Fruit fly (Drosophila melanogaster) whole organism, embryonic: ENCODE results near the gene CG45676.
A peak's percentile ranks its signal among the peaks of the same experiment; 100 is the strongest.

Experiments used
- CG10959 ChIP-seq: fragments of 200-800 bp; sonication (Bioruptor generic); IDR thresholded peaks from 2 replicates; pipeline ENCODE4 v1.3.6; 2022; ENCODE audit warnings: missing biosample characterization, missing genetic modification characterization
- CG11085 ChIP-seq: fragments of 200-800 bp; sonication (Bioruptor generic); IDR thresholded peaks from 2 replicates; pipeline ENCODE4 v1.3.6; 2022; ENCODE audit warnings: missing biosample characterization, missing genetic modification characterization
- CG15601 ChIP-seq: fragments of 200-800 bp; sonication (Bioruptor generic); optimal IDR thresholded peaks from 3 replicates; lab custom pipeline; 2019; ENCODE audit warnings: missing biosample characterization, mild to moderate bottlenecking, missing genetic modification characterization, moderate library complexity
- CG1603 ChIP-seq: fragments of 200-800 bp; sonication (Bioruptor generic); optimal IDR thresholded peaks from 2 replicates; lab custom pipeline; 2019; ENCODE audit warnings: missing biosample characterization, mild to moderate bottlenecking, missing genetic modification characterization, moderate library complexity
- CG1647 ChIP-seq: fragments of 200-800 bp; sonication (Bioruptor generic); optimal IDR thresholded peaks from 3 replicates; lab custom pipeline; 2016; ENCODE audit warnings: missing biosample characterization, missing genetic modification characterization
- CG17186 ChIP-seq: fragments of 200-800 bp; sonication (Bioruptor generic); optimal IDR thresholded peaks from 3 replicates; lab custom pipeline; 2017; ENCODE audit warnings: missing biosample characterization, missing genetic modification reagents, missing genetic modification characterization
- CG17568 ChIP-seq: fragments of 200-800 bp; sonication (Bioruptor generic); optimal IDR thresholded peaks from 2 replicates; lab custom pipeline; 2018; ENCODE audit warnings: missing biosample characterization, mild to moderate bottlenecking, missing genetic modification characterization, moderate library complexity
- CG17912 ChIP-seq: fragments of 200-800 bp; sonication (Bioruptor generic); optimal IDR thresholded peaks from 2 replicates; lab custom pipeline; 2018; ENCODE audit warnings: missing biosample characterization, mild to moderate bottlenecking, missing genetic modification characterization
- CG1832 ChIP-seq: fragments of 200-800 bp; sonication (Bioruptor generic); optimal IDR thresholded peaks from 2 replicates; lab custom pipeline; 2017; ENCODE audit warnings: missing biosample characterization, mild to moderate bottlenecking, missing genetic modification characterization, inconsistent platforms
- CG2202 ChIP-seq: fragments of 200-800 bp; sonication (Bioruptor generic); optimal IDR thresholded peaks from 2 replicates; lab custom pipeline; 2018; ENCODE audit warnings: missing biosample characterization, mild to moderate bottlenecking, missing genetic modification characterization
- CG34224 ChIP-seq: fragments of 200-800 bp; sonication (Bioruptor generic); IDR thresholded peaks from 3 replicates; pipeline ENCODE4 v1.3.6; 2022; ENCODE audit warnings: missing biosample characterization, missing genetic modification characterization; ENCODE audit not compliant: partially characterized antibody
- CG34422 ChIP-seq: fragments of 200-800 bp; sonication (Bioruptor generic); IDR thresholded peaks from 3 replicates; pipeline ENCODE4 v1.3.6; 2022; ENCODE audit warnings: missing biosample characterization, missing genetic modification characterization
- CG3847 ChIP-seq: fragments of 200-800 bp; sonication (Bioruptor generic); IDR thresholded peaks from 2 replicates; pipeline ENCODE4 v1.3.6; 2022; ENCODE audit warnings: missing biosample characterization, missing genetic modification characterization
- CG4730 ChIP-seq: fragments of 200-800 bp; sonication (Bioruptor generic); IDR thresholded peaks from 2 replicates; pipeline ENCODE4 v1.3.6; 2022; ENCODE audit warnings: missing biosample characterization, missing genetic modification characterization
- CG6654 ChIP-seq: fragments of 200-800 bp; sonication (Bioruptor generic); optimal IDR thresholded peaks from 2 replicates; lab custom pipeline; 2017; ENCODE audit warnings: missing biosample characterization, mild to moderate bottlenecking, missing genetic modification characterization
- CG6791 ChIP-seq: fragments of 200-800 bp; sonication (Bioruptor generic); IDR thresholded peaks from 3 replicates; pipeline ENCODE4 v1.3.6; 2022; ENCODE audit warnings: missing biosample characterization, missing genetic modification characterization; ENCODE audit not compliant: partially characterized antibody
- CG7745 ChIP-seq: fragments of 200-800 bp; sonication (Bioruptor generic); optimal IDR thresholded peaks from 2 replicates; lab custom pipeline; 2018; ENCODE audit warnings: missing biosample characterization, mild to moderate bottlenecking, missing genetic modification characterization, moderate library complexity
- CG8924 ChIP-seq: fragments of 200-800 bp; optimal IDR thresholded peaks from 3 replicates; lab custom pipeline; 2019; ENCODE audit warnings: missing biosample characterization, mild to moderate bottlenecking, missing genetic modification characterization, moderate library complexity
- CkIIα-i1 ChIP-seq: fragments of 200-800 bp; sonication (Bioruptor generic); IDR thresholded peaks from 2 replicates; pipeline ENCODE4 v1.3.6; 2022; ENCODE audit warnings: missing biosample characterization, missing genetic modification characterization
- D19A ChIP-seq: fragments of 200-800 bp; optimal IDR thresholded peaks from 3 replicates; lab custom pipeline; 2019; ENCODE audit warnings: missing biosample characterization, mild to moderate bottlenecking, missing genetic modification characterization, moderate library complexity
- ERR ChIP-seq: fragments of 200-800 bp; sonication (Bioruptor generic); optimal IDR thresholded peaks from 2 replicates; lab custom pipeline; 2016; ENCODE audit warnings: missing biosample characterization, missing genetic modification characterization
- Fer1 ChIP-seq: fragments of 200-800 bp; sonication (Bioruptor generic); optimal IDR thresholded peaks from 2 replicates; lab custom pipeline; 2017; ENCODE audit warnings: missing biosample characterization, mild to moderate bottlenecking, missing genetic modification characterization
- Jarid2 ChIP-seq: fragments of 200-800 bp; sonication (Bioruptor generic); optimal IDR thresholded peaks from 3 replicates; lab custom pipeline; 2017; ENCODE audit warnings: mild to moderate bottlenecking, missing biosample characterization, missing genetic modification reagents, missing genetic modification characterization
- Mad ChIP-seq: fragments of 200-800 bp; sonication (Bioruptor generic); optimal IDR thresholded peaks from 2 replicates; lab custom pipeline; 2016; ENCODE audit warnings: missing biosample characterization, missing genetic modification characterization
- Max ChIP-seq: fragments of 200-800 bp; sonication (Bioruptor generic); optimal IDR thresholded peaks from 2 replicates; lab custom pipeline; 2016; ENCODE audit warnings: missing biosample characterization, mild to moderate bottlenecking, missing genetic modification characterization
- NC2β ChIP-seq: fragments of 200-800 bp; sonication (Bioruptor generic); optimal IDR thresholded peaks from 2 replicates; lab custom pipeline; 2016; ENCODE audit warnings: missing biosample characterization, missing genetic modification characterization
- Optix ChIP-seq: fragments of 200-800 bp; sonication (Bioruptor generic); IDR thresholded peaks from 3 replicates; pipeline ENCODE4 v1.3.6; 2022; ENCODE audit warnings: missing biosample characterization, missing genetic modification characterization
- Poxn ChIP-seq: fragments of 200-800 bp; sonication (Bioruptor generic); IDR thresholded peaks from 2 replicates; pipeline ENCODE4 v1.3.6; 2022; ENCODE audit warnings: missing biosample characterization, missing genetic modification characterization
- Side ChIP-seq: fragments of 200-800 bp; sonication (Bioruptor generic); optimal IDR thresholded peaks from 2 replicates; lab custom pipeline; 2016; ENCODE audit warnings: missing biosample characterization, missing genetic modification characterization
- Sry-β ChIP-seq: fragments of 200-800 bp; sonication (Bioruptor generic); optimal IDR thresholded peaks from 2 replicates; lab custom pipeline; 2018; ENCODE audit warnings: missing biosample characterization, mild to moderate bottlenecking, missing genetic modification characterization, moderate library complexity
- TFAM ChIP-seq: fragments of 200-800 bp; sonication (Bioruptor generic); optimal IDR thresholded peaks from 2 replicates; lab custom pipeline; 2017; ENCODE audit warnings: missing biosample characterization, missing genetic modification characterization, inconsistent platforms
- YL-1 ChIP-seq: fragments of 200-800 bp; sonication (Bioruptor generic); optimal IDR thresholded peaks from 3 replicates; lab custom pipeline; 2017; ENCODE audit warnings: missing biosample characterization, mild to moderate bottlenecking, missing genetic modification characterization
- ab ChIP-seq: fragments of 200-800 bp; sonication (Bioruptor generic); optimal IDR thresholded peaks from 2 replicates; lab custom pipeline; 2016; ENCODE audit warnings: missing biosample characterization, missing genetic modification characterization
- ap ChIP-seq: fragments of 200-800 bp; sonication (Bioruptor generic); IDR thresholded peaks from 2 replicates; pipeline ENCODE4 v1.3.6; 2022; ENCODE audit warnings: missing biosample characterization, missing genetic modification characterization
- caup ChIP-seq: fragments of 200-800 bp; sonication (Bioruptor generic); optimal IDR thresholded peaks from 3 replicates; lab custom pipeline; 2017; ENCODE audit warnings: missing biosample characterization, mild to moderate bottlenecking, missing genetic modification characterization, moderate library complexity; ENCODE audit not compliant: severe bottlenecking
- dm ChIP-seq: fragments of 200-800 bp; sonication (Bioruptor generic); optimal IDR thresholded peaks from 3 replicates; lab custom pipeline; 2016; ENCODE audit warnings: missing biosample characterization, missing genetic modification characterization
- dmrt11E ChIP-seq: fragments of 200-800 bp; sonication (Bioruptor generic); optimal IDR thresholded peaks from 3 replicates; lab custom pipeline; 2018; ENCODE audit warnings: missing biosample characterization, mild to moderate bottlenecking, missing genetic modification characterization, moderate library complexity
- dpn ChIP-seq, 2 experiments: fragments of 200-800 bp; sonication (Bioruptor generic); optimal IDR thresholded peaks; 3 replicates each; lab custom pipeline; 2016; ENCODE audit warnings: missing biosample characterization in 2 of 2, missing genetic modification characterization in 2 of 2
- fd102C ChIP-seq: fragments of 200-800 bp; sonication (Bioruptor generic); optimal IDR thresholded peaks from 2 replicates; lab custom pipeline; 2018; ENCODE audit warnings: missing biosample characterization, mild to moderate bottlenecking, missing genetic modification characterization, moderate library complexity
- gem ChIP-seq: fragments of 200-800 bp; sonication (Bioruptor generic); optimal IDR thresholded peaks from 2 replicates; lab custom pipeline; 2019; ENCODE audit warnings: missing biosample characterization, mild to moderate bottlenecking, missing genetic modification characterization, moderate library complexity
- gfzf ChIP-seq: fragments of 200-800 bp; sonication (Bioruptor generic); optimal IDR thresholded peaks from 2 replicates; lab custom pipeline; 2016; ENCODE audit warnings: missing biosample characterization, mild to moderate bottlenecking, missing genetic modification characterization, moderate library complexity
- gsb ChIP-seq: fragments of 200-800 bp; sonication (Bioruptor generic); IDR thresholded peaks from 2 replicates; pipeline ENCODE4 v1.3.6; 2022; ENCODE audit warnings: missing biosample characterization, missing genetic modification characterization
- h ChIP-seq: fragments of >200 bp; optimal IDR thresholded peaks from 2 replicates; lab custom pipeline; 2017
- hb ChIP-seq: fragments of 200-800 bp; sonication (Bioruptor generic); IDR thresholded peaks from 3 replicates; pipeline ENCODE4 v1.3.6; 2022; ENCODE audit warnings: missing biosample characterization, missing genetic modification characterization; ENCODE audit not compliant: partially characterized antibody
- nerfin-2 ChIP-seq: fragments of 200-800 bp; sonication (Bioruptor generic); IDR thresholded peaks from 2 replicates; pipeline ENCODE4 v1.3.6; 2022; ENCODE audit warnings: missing biosample characterization, missing genetic modification characterization; ENCODE audit not compliant: partially characterized antibody
- nmo ChIP-seq: fragments of 200-800 bp; sonication (Bioruptor generic); optimal IDR thresholded peaks from 2 replicates; lab custom pipeline; 2018; ENCODE audit warnings: missing biosample characterization, mild to moderate bottlenecking, missing genetic modification characterization, moderate library complexity
- org-1 ChIP-seq: fragments of 200-800 bp; sonication (Bioruptor generic); optimal IDR thresholded peaks from 2 replicates; lab custom pipeline; 2017; ENCODE audit warnings: missing biosample characterization, missing genetic modification characterization
- peb ChIP-seq: fragments of 200-800 bp; sonication (Bioruptor generic); IDR thresholded peaks from 2 replicates; pipeline ENCODE4 v1.3.6; 2022; ENCODE audit warnings: missing biosample characterization, missing genetic modification characterization
- pita ChIP-seq: fragments of 200-800 bp; sonication (Bioruptor generic); optimal IDR thresholded peaks from 2 replicates; lab custom pipeline; 2017; ENCODE audit warnings: missing biosample characterization, mild to moderate bottlenecking, missing genetic modification characterization
- tx ChIP-seq: fragments of 200-800 bp; sonication (Bioruptor generic); optimal IDR thresholded peaks from 2 replicates; lab custom pipeline; 2016; ENCODE audit warnings: missing biosample characterization, missing genetic modification characterization

CG45676 gene

dm6 chr3R:11392805-11393204 lies 25.9 kb upstream of the CG45676 start (continued):
- TF ChIP-seq CG4730 (GFP tag; lab: Robert Waterston, UW) (peak; percentile 42; the same call in 1 of the 2 replicates), gsb (0 out of 2 replicates have a peak, but pooled peaks have one; percentile 40), CG6791 (GFP tag; lab: Robert Waterston, UW) (0 out of 3 replicates have a peak, but pooled peaks have one; percentile 19), CG6654 (peak; percentile 57), ERR (GFP tag; lab: Kevin White, UChicago) (no peak), CG8924 (tag; lab: Kevin White, UChicago) (peak; percentile 39), h (lab: Kevin White, UChicago) (no peak), Optix (peak; percentile 65; the same call in 2 of the 3 replicates), Side (GFP tag; lab: Kevin White, UChicago) (peak; percentile 72), dmrt11E (tag; lab: Kevin White, UChicago) (peak; percentile 83), ap (GFP tag; lab: Robert Waterston, UW) (peak; percentile 67), peb (GFP tag; lab: Robert Waterston, UW) (peak; percentile 43; the same call in 1 of the 2 replicates), CG1647 (GFP tag; lab: Kevin White, UChicago) (peak; percentile 8), Mad (GFP tag; lab: Kevin White, UChicago) (peak; percentile 24), CG1603 (tag; lab: Kevin White, UChicago) (peak; percentile 88), tx (GFP tag; lab: Kevin White, UChicago) (peak; percentile 2), CG2202 (tag; lab: Kevin White, UChicago) (peak; percentile 76), CG7745 (tag; lab: Kevin White, UChicago) (no peak), pita (GFP tag; lab: Kevin White, UChicago) (no peak), dpn (GFP tag; optimal IDR thresholded peaks at IDR 0.05; lab: Kevin White, UChicago) (peak; percentile 2 to 73), nerfin-2 (GFP tag; lab: Robert Waterston, UW) (no peak), gem (peak; percentile 48), CG11085 (GFP tag; lab: Robert Waterston, UW) (0 out of 2 replicates have a peak, but pooled peaks have one; percentile 47), nmo (peak; percentile 63), Max (no peak), Fer1 (GFP tag; lab: Kevin White, UChicago) (no peak), Jarid2 (peak; percentile 42), Sry-β (GFP tag; lab: Kevin White, UChicago) (peak; percentile 33), D19A (tag; lab: Kevin White, UChicago) (no peak), ab (GFP tag; lab: Kevin White, UChicago) (no peak), NC2β (GFP tag; lab: Kevin White, UChicago) (no peak), TFAM (GFP tag; lab: Kevin White, UChicago) (peak; percentile 52), CG10959 (GFP tag; lab: Robert Waterston, UW) (peak; percentile 82), CG34224 (GFP tag; lab: Robert Waterston, UW) (no peak), CG1832 (GFP tag; lab: Kevin White, UChicago) (peak; percentile 27), CkIIα-i1 (no peak), org-1 (GFP tag; lab: Kevin White, UChicago) (peak; percentile 33), gfzf (GFP tag; lab: Kevin White, UChicago) (no peak), CG34422 (GFP tag; lab: Robert Waterston, UW) (no peak), CG17568 (GFP tag; lab: Kevin White, UChicago) (peak; percentile 53), hb (no peak), CG15601 (peak; percentile 59), YL-1 (GFP tag; lab: Kevin White, UChicago) (peak; percentile 36), CG17186 (GFP tag; lab: Kevin White, UChicago) (peak; percentile 59), caup (peak; percentile 82), Poxn (GFP tag; lab: Robert Waterston, UW) (no peak), CG17912 (GFP tag; lab: Kevin White, UChicago) (peak; percentile 81), fd102C (GFP tag; lab: Kevin White, UChicago) (peak; percentile 91), CG3847 (GFP tag; lab: Robert Waterston, UW) (no peak), dm (peak; percentile 50)
